Fruit fly (Drosophila melanogaster): ENCODE results near the gene CG3223.

Gene CG3223

dm6 chr3R:8013121-8014009, 4.2 kb downstream of the CG3223 start, which contains the start of the genes CG10435 and Pbp95 (continued):
- peak; percentile 69 for TF ChIP-seq row (GFP tag; IDR thresholded peaks at IDR 0.05)
- no peak for TF ChIP-seq CG4854 (GFP tag; optimal IDR thresholded peaks at IDR 0.05)
- no peak for TF ChIP-seq Mes4 (GFP tag; optimal IDR thresholded peaks at IDR 0.05)
- peak; percentile 72 for TF ChIP-seq CG6791 (GFP tag; IDR thresholded peaks at IDR 0.05; ENCODE audit: partially characterized antibody)
- no peak for TF ChIP-seq eve (GFP tag; optimal IDR thresholded peaks at IDR 0.05)
- no peak for TF ChIP-seq CG15011 (GFP tag; optimal IDR thresholded peaks at IDR 0.05)
- TF ChIP-seq CG7372 (GFP tag; IDR thresholded peaks at IDR 0.05): no peak
- TF ChIP-seq psq (GFP tag; optimal IDR thresholded peaks at IDR 0.05): peak; percentile 25
- TF ChIP-seq CG34422 (GFP tag; IDR thresholded peaks at IDR 0.05): peak; percentile 57
- TF ChIP-seq E2f1 (GFP tag; IDR thresholded peaks at IDR 0.05): no peak
- TF ChIP-seq zen (tag; optimal IDR thresholded peaks at IDR 0.05): no peak
- TF ChIP-seq shn (GFP tag; optimal IDR thresholded peaks at IDR 0.05): no peak
- peak; percentile 79 for TF ChIP-seq CG9932 (GFP tag; IDR thresholded peaks at IDR 0.05)
- TF ChIP-seq CG2889 (GFP tag; IDR thresholded peaks at IDR 0.05): peak; percentile 39; the same call in 1 of the 3 replicates
- no peak for TF ChIP-seq CG4360 (GFP tag; IDR thresholded peaks at IDR 0.05)
- peak; percentile 34 for TF ChIP-seq CG10274 (GFP tag; optimal IDR thresholded peaks at IDR 0.05)
- peak; percentile 48 for TF ChIP-seq CG14710 (tag; optimal IDR thresholded peaks at IDR 0.05)
- TF ChIP-seq CG14860 (GFP tag; IDR thresholded peaks at IDR 0.05; ENCODE audit: partially characterized antibody): peak; percentile 44; the same call in 1 of the 3 replicates
- peak; percentile 8 for TF ChIP-seq CG12104 (GFP tag; optimal IDR thresholded peaks at IDR 0.05)
- TF ChIP-seq Ravus (GFP tag; IDR thresholded peaks at IDR 0.05): no peak
- peak; percentile 64; the same call in 2 of the 3 replicates for TF ChIP-seq CG34224 (GFP tag; IDR thresholded peaks at IDR 0.05; ENCODE audit: partially characterized antibody)
- TF ChIP-seq btn (GFP tag; optimal IDR thresholded peaks at IDR 0.05): no peak
- TF ChIP-seq CG2678 (tag; optimal IDR thresholded peaks at IDR 0.05): no peak
- TF ChIP-seq sna (GFP tag; IDR thresholded peaks at IDR 0.05; ENCODE audit: partially characterized antibody): peak; percentile 57
- 0 out of 2 replicates have a peak, but pooled peaks have one; percentile 39 for TF ChIP-seq chm (GFP tag; IDR thresholded peaks at IDR 0.05)
- TF ChIP-seq pfk (GFP tag; optimal IDR thresholded peaks at IDR 0.05): no peak
- no peak for TF ChIP-seq gcm (GFP tag; optimal IDR thresholded peaks at IDR 0.05)
- TF ChIP-seq CG8290 (GFP tag; optimal IDR thresholded peaks at IDR 0.05): no peak
- TF ChIP-seq CG8290 (tag; optimal IDR thresholded peaks at IDR 0.05): no peak
- TF ChIP-seq CG1832 (GFP tag; optimal IDR thresholded peaks at IDR 0.05): no peak
- TF ChIP-seq Mrtf (GFP tag; IDR thresholded peaks at IDR 0.05): 0 out of 3 replicates have a peak, but pooled peaks have one; percentile 45
- TF ChIP-seq CG16813 (GFP tag; IDR thresholded peaks at IDR 0.05; ENCODE audit: partially characterized antibody): peak; percentile 61
- peak; percentile 66 for TF ChIP-seq unc-4 (GFP tag; IDR thresholded peaks at IDR 0.05; ENCODE audit: partially characterized antibody)
- TF ChIP-seq CG6689 (GFP tag; IDR thresholded peaks at IDR 0.05): peak; percentile 60
- TF ChIP-seq Hmx (GFP tag; optimal IDR thresholded peaks at IDR 0.05): peak; percentile 39
- TF ChIP-seq Scr (GFP tag; IDR thresholded peaks at IDR 0.05; ENCODE audit: partially characterized antibody): peak; percentile 72
- 0 out of 3 replicates have a peak, but pooled peaks have one; percentile 26 for TF ChIP-seq CG7963 (GFP tag; IDR thresholded peaks at IDR 0.05; ENCODE audit: partially characterized antibody)
- peak; percentile 11 for TF ChIP-seq gfzf (GFP tag; optimal IDR thresholded peaks at IDR 0.05)
- no peak for TF ChIP-seq lov (optimal IDR thresholded peaks at IDR 0.05)
- TF ChIP-seq lov (GFP tag; IDR thresholded peaks at IDR 0.05): no peak
- TF ChIP-seq CG16815 (GFP tag; optimal IDR thresholded peaks at IDR 0.05): peak; percentile 41
- TF ChIP-seq CG8924 (tag; optimal IDR thresholded peaks at IDR 0.05): no peak
- TF ChIP-seq Hey (tag; optimal IDR thresholded peaks at IDR 0.05): no peak
- TF ChIP-seq Trl (optimal IDR thresholded peaks at IDR 0.05): no peak
- peak; percentile 57 for TF ChIP-seq Trl (GFP tag; optimal IDR thresholded peaks at IDR 0.05)
- no peak for TF ChIP-seq CG7745 (tag; optimal IDR thresholded peaks at IDR 0.05)
- peak; percentile 88 for TF ChIP-seq wek (GFP tag; optimal IDR thresholded peaks at IDR 0.05)
- 0 out of 2 replicates have a peak, but pooled peaks have one; percentile 38 for TF ChIP-seq toy (GFP tag; IDR thresholded peaks at IDR 0.05)
- TF ChIP-seq CG7987 (GFP tag; optimal IDR thresholded peaks at IDR 0.05): peak; percentile 5
